Fruit fly (Drosophila melanogaster) whole organism, prepupa: ENCODE measurements around the gene AlkB.

Source experiments
- CG16779 ChIP-seq: fragments of 200-800 bp; sonication (Bioruptor generic); optimal IDR thresholded peaks from 3 replicates; lab custom pipeline; 2017; ENCODE audit warnings: missing biosample characterization, mild to moderate bottlenecking, missing genetic modification characterization
- CG32006 ChIP-seq: fragments of 200-800 bp; sonication (Bioruptor generic); optimal IDR thresholded peaks from 3 replicates; lab custom pipeline; 2017; ENCODE audit warnings: missing biosample characterization, mild to moderate bottlenecking, missing genetic modification characterization
- CG6792 ChIP-seq: fragments of 200-800 bp; sonication (Bioruptor generic); optimal IDR thresholded peaks from 3 replicates; lab custom pipeline; 2016; ENCODE audit warnings: missing biosample characterization, missing genetic modification characterization
- CG8119 ChIP-seq: fragments of 200-800 bp; sonication (Bioruptor generic); IDR thresholded peaks from 3 replicates; pipeline ENCODE4 v1.3.6; 2022; ENCODE audit warnings: missing biosample characterization, missing genetic modification characterization
- Hr38 ChIP-seq: sonication (Bioruptor generic); optimal IDR thresholded peaks from 2 replicates; lab custom pipeline; 2016; ENCODE audit warnings: missing biosample characterization, missing genetic modification characterization
- vri ChIP-seq: fragments of 200-800 bp; sonication (Bioruptor generic); optimal IDR thresholded peaks from 3 replicates; lab custom pipeline; 2016; ENCODE audit warnings: missing biosample characterization, mild to moderate bottlenecking, missing genetic modification characterization

DNA sequence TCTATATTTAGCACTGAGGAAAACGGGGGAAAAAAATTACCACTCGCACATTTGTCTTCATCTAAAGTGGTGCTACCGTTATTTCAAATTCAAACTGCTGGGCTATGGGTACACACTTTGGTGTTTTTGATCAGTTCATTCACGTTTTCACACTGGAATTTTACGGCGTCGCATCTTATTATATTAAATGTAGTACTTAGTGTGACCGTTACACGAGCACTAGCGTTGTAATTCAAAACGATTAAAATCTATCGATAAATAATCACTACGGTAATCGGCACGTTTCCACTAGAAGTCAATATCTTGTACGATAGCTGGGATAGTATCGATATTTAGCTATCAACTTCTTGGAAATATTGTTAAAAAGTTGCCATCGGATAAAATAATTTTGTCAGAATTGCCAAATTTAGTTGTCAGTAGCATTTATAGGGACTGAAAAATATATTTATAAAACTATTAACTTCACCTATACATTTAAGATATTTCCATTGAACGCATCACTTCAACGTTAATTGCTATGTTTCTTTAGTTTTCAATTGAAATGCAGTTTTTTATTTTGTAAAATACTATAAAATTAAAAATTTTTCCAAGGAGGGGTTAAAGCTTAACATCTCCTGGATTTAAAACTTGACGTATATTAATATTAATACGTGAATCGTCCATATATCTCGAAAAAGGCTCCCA is 1.5 kb downstream of the AlkB start, which contains the start of the genes CG46440 and Myb:
- TF ChIP-seq CG8119, result no peak
- TF ChIP-seq vri (GFP tag; lab: Kevin White, UChicago), result no peak
- TF ChIP-seq CG16779 (tag; lab: Kevin White, UChicago), result no peak
- TF ChIP-seq CG6792 (GFP tag; lab: Kevin White, UChicago), result no peak
- no peak for TF ChIP-seq Hr38 (GFP tag; lab: Kevin White, UChicago)
- TF ChIP-seq CG32006 (GFP tag; lab: Kevin White, UChicago), result no peak
